Worm (Caenorhabditis elegans): ENCODE data around the gene kup-1.

The kup-1 gene

DNA sequence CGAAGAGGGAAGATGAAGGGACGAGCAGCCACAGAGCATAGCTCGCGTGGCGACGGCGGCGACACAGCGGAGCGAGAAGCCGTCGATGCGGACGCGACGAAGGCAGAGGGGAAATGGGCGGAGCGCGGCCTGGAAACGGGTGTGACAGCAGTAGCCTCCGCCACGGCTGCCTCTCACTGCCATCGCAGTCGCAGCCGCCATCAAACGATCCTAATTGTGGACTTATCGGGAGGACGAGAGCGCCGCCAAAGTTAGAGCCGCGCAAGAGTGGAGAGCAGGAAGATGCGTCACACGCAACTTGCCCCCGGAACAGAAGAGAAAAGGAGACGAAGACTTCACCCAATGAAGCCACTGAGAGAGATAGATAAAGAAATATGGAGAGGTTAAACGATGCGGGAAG lies 16.4 kb downstream of the kup-1 start:
- TF ChIP-seq jun-1 (tag; optimal IDR thresholded peaks at IDR 0.05) (no peak), mxl-2 (GFP tag; conservative IDR thresholded peaks at IDR 0.05) (no peak), fkh-10 (GFP tag; optimal IDR thresholded peaks at IDR 0.05) (peak; percentile 47), spr-3 (GFP tag; optimal IDR thresholded peaks at IDR 0.05) (no peak), pha-4 (GFP tag; IDR thresholded peaks at IDR 0.05) (no peak), pha-4 (tag; optimal IDR thresholded peaks at IDR 0.05) (no peak), R02D3.7 (tag; optimal IDR thresholded peaks at IDR 0.05) (no peak), php-3 (GFP tag; IDR thresholded peaks at IDR 0.05) (no peak), daf-12 (tag; optimal IDR thresholded peaks at IDR 0.05) (no peak), lin-1 (GFP tag; IDR thresholded peaks at IDR 0.05) (no peak), nhr-6 (tag; optimal IDR thresholded peaks at IDR 0.05) (no peak), madf-5 (GFP tag; IDR thresholded peaks at IDR 0.05) (no peak), lim-7 (GFP tag; IDR thresholded peaks at IDR 0.05) (no peak), hlh-11 (tag; optimal IDR thresholded peaks at IDR 0.05) (peak; percentile 3), mxl-3 (GFP tag; optimal IDR thresholded peaks at IDR 0.05) (no peak), F37D6.2 (tag; optimal IDR thresholded peaks at IDR 0.05) (peak; percentile 72), nhr-77 (tag; optimal IDR thresholded peaks at IDR 0.05) (no peak), egl-27 (tag; optimal IDR thresholded peaks at IDR 0.05) (no peak), unc-39 (tag; optimal IDR thresholded peaks at IDR 0.05) (no peak), dve-1 (tag; optimal IDR thresholded peaks at IDR 0.05; ENCODE audit: insufficient read depth) (no peak), hlh-30 (tag; optimal IDR thresholded peaks at IDR 0.05; ENCODE audit: insufficient read depth) (peak; percentile 31), ceh-32 (tag; optimal IDR thresholded peaks at IDR 0.05; ENCODE audit: poor library complexity) (no peak), daf-8 (GFP tag; IDR thresholded peaks at IDR 0.05) (no peak), snpc-4 (tag; optimal IDR thresholded peaks at IDR 0.05) (no peak), F44E2.7 (GFP tag; IDR thresholded peaks at IDR 0.05) (no peak), nhr-10 (tag; optimal IDR thresholded peaks at IDR 0.05) (no peak), daf-19 (GFP tag; conservative IDR thresholded peaks at IDR 0.05) (no peak), sdz-12 (GFP tag; optimal IDR thresholded peaks at IDR 0.05) (no peak), F10B5.3 (tag; optimal IDR thresholded peaks at IDR 0.05) (no peak), ztf-7 (tag; optimal IDR thresholded peaks at IDR 0.05) (no peak), ceh-20 (GFP tag; IDR thresholded peaks at IDR 0.05) (peak; percentile 28; the same call in 1 of the 2 replicates), attf-4 (tag; optimal IDR thresholded peaks at IDR 0.05) (no peak), lin-29 (GFP tag; IDR thresholded peaks at IDR 0.05) (no peak), dmd-9 (GFP tag; IDR thresholded peaks at IDR 0.05) (0 out of 2 replicates have a peak, but pooled peaks have one; percentile 51), F49E8.2 (tag; optimal IDR thresholded peaks at IDR 0.05; ENCODE audit: borderline replicate concordance) (no peak), hif-1 (tag; optimal IDR thresholded peaks at IDR 0.05) (no peak), aha-1 (tag) (peak; percentile 98), mdl-1 (tag; optimal IDR thresholded peaks at IDR 0.05) (no peak), mes-2 (tag; optimal IDR thresholded peaks at IDR 0.05; ENCODE audit: poor library complexity, severe bottlenecking) (no peak), lin-38 (GFP tag; IDR thresholded peaks at IDR 0.05) (no peak), ZK546.5 (tag; optimal IDR thresholded peaks at IDR 0.05) (no peak), mep-1 (tag; optimal IDR thresholded peaks at IDR 0.05) (peak; percentile 5), D1046.2 (GFP tag; IDR thresholded peaks at IDR 0.05) (no peak; the same call in 1 of the 2 replicates), nhr-76 (tag; optimal IDR thresholded peaks at IDR 0.05) (no peak), zip-2 (tag; optimal IDR thresholded peaks at IDR 0.05) (no peak), T20F7.1 (GFP tag; optimal IDR thresholded peaks at IDR 0.05) (no peak), duxl-1 (tag; optimal IDR thresholded peaks at IDR 0.05; ENCODE audit: poor library complexity) (no peak), ceh-62 (tag; optimal IDR thresholded peaks at IDR 0.05) (no peak), ceh-82 (tag; optimal IDR thresholded peaks at IDR 0.05) (no peak), spr-1 (tag; optimal IDR thresholded peaks at IDR 0.05) (no peak), lin-39 (tag; optimal IDR thresholded peaks at IDR 0.05) (no peak), dmd-8 (GFP tag; IDR thresholded peaks at IDR 0.05) (peak; percentile 59; the same call in 1 of the 2 replicates), madf-9 (GFP tag; conservative IDR thresholded peaks at IDR 0.05) (no peak)
